Worm (Caenorhabditis elegans): ENCODE data around the gene fbxb-25.

ce11 chrII:1640496-1640895 lies 43.3 kb upstream of the fbxb-25 start, which contains the start of gene srh-72:
- TF ChIP-seq ets-7 (tag; optimal IDR thresholded peaks at IDR 0.05) (no peak), hnd-1 (tag; optimal IDR thresholded peaks at IDR 0.05) (no peak), ama-1 (optimal IDR thresholded peaks at IDR 0.05) (no peak), scrt-1 (GFP tag; IDR thresholded peaks at IDR 0.05) (no peak), flt-1 (GFP tag; IDR thresholded peaks at IDR 0.05) (no peak), ceh-13 (GFP tag; optimal IDR thresholded peaks at IDR 0.05) (no peak), F13C5.2 (tag; optimal IDR thresholded peaks at IDR 0.05) (no peak), hmbx-1 (tag; optimal IDR thresholded peaks at IDR 0.05) (no peak), sea-1 (GFP tag; conservative IDR thresholded peaks at IDR 0.05) (no peak), ceh-36 (tag; optimal IDR thresholded peaks at IDR 0.05) (no peak), pes-1 (GFP tag; IDR thresholded peaks at IDR 0.05) (no peak)
